Fruit fly (Drosophila melanogaster) whole organism, embryonic: ENCODE measurements around the gene Tengl3.
A peak's percentile ranks its signal among the peaks of the same experiment; 100 is the strongest.

Source experiments
- Abd-B ChIP-seq: fragments of 200-800 bp; sonication (Bioruptor generic); optimal IDR thresholded peaks from 2 replicates; lab custom pipeline; 2018; ENCODE audit warnings: missing biosample characterization, mild to moderate bottlenecking, missing genetic modification characterization, moderate library complexity
- Atf6 ChIP-seq: fragments of 200-800 bp; sonication (Bioruptor generic); IDR thresholded peaks from 2 replicates; pipeline ENCODE4 v1.3.6; 2022; ENCODE audit warnings: missing biosample characterization, missing genetic modification characterization
- CG10209 ChIP-seq: fragments of 200-800 bp; sonication (Bioruptor generic); optimal IDR thresholded peaks from 3 replicates; lab custom pipeline; 2017; ENCODE audit warnings: missing biosample characterization, mild to moderate bottlenecking, missing genetic modification characterization, missing genetic modification reagents
- CG10543 ChIP-seq: fragments of 200-800 bp; sonication (Bioruptor generic); optimal IDR thresholded peaks from 3 replicates; lab custom pipeline; 2017; ENCODE audit warnings: missing biosample characterization, mild to moderate bottlenecking, missing genetic modification characterization, moderate library complexity
- CG11456 ChIP-seq: fragments of 200-800 bp; sonication (Bioruptor generic); IDR thresholded peaks from 3 replicates; pipeline ENCODE4 v1.3.6; 2022; ENCODE audit warnings: missing biosample characterization, missing genetic modification characterization
- CG12071 ChIP-seq: fragments of 200-800 bp; sonication (Bioruptor generic); optimal IDR thresholded peaks from 3 replicates; lab custom pipeline; 2018; ENCODE audit warnings: missing biosample characterization, mild to moderate bottlenecking, missing genetic modification characterization
- CG13775 ChIP-seq: fragments of 200-800 bp; sonication (Bioruptor generic); optimal IDR thresholded peaks from 3 replicates; lab custom pipeline; 2017; ENCODE audit warnings: missing biosample characterization, mild to moderate bottlenecking, missing genetic modification characterization
- CG14441 ChIP-seq: fragments of 200-800 bp; sonication (Bioruptor generic); IDR thresholded peaks from 2 replicates; pipeline ENCODE4 v1.3.6; 2022; ENCODE audit warnings: missing biosample characterization, missing genetic modification characterization
- CG15601 ChIP-seq: fragments of 200-800 bp; sonication (Bioruptor generic); optimal IDR thresholded peaks from 3 replicates; lab custom pipeline; 2019; ENCODE audit warnings: missing biosample characterization, mild to moderate bottlenecking, missing genetic modification characterization, moderate library complexity
- CG16815 ChIP-seq: fragments of 200-800 bp; sonication (Bioruptor generic); optimal IDR thresholded peaks from 3 replicates; lab custom pipeline; 2017; ENCODE audit warnings: missing biosample characterization, mild to moderate bottlenecking, missing genetic modification characterization
- CG16863 ChIP-seq: fragments of 200-800 bp; sonication (Bioruptor generic); optimal IDR thresholded peaks from 3 replicates; lab custom pipeline; 2016; ENCODE audit warnings: missing biosample characterization, missing genetic modification characterization
- CG17328 ChIP-seq: fragments of 200-800 bp; sonication (Bioruptor generic); IDR thresholded peaks from 2 replicates; pipeline ENCODE4 v1.3.6; 2022; ENCODE audit warnings: missing biosample characterization, missing genetic modification characterization
- CG18764 ChIP-seq: fragments of 200-800 bp; sonication (Bioruptor generic); optimal IDR thresholded peaks from 3 replicates; lab custom pipeline; 2016; ENCODE audit warnings: missing biosample characterization, missing genetic modification characterization
- CG2678 ChIP-seq: fragments of 200-800 bp; sonication (Bioruptor generic); optimal IDR thresholded peaks from 3 replicates; lab custom pipeline; 2019; ENCODE audit warnings: missing biosample characterization, mild to moderate bottlenecking, missing genetic modification characterization, moderate library complexity
- CG42726 ChIP-seq: fragments of 200-800 bp; sonication (Bioruptor generic); IDR thresholded peaks from 2 replicates; pipeline ENCODE4 v1.3.6; 2022; ENCODE audit warnings: missing biosample characterization, missing genetic modification characterization; ENCODE audit not compliant: partially characterized antibody
- CG43689 ChIP-seq: fragments of 200-800 bp; sonication (Bioruptor generic); IDR thresholded peaks from 2 replicates; pipeline ENCODE4 v1.3.6; 2022; ENCODE audit warnings: missing biosample characterization, missing genetic modification characterization
- CG5180 ChIP-seq: fragments of 200-800 bp; sonication (Bioruptor generic); optimal IDR thresholded peaks from 3 replicates; lab custom pipeline; 2017; ENCODE audit warnings: missing biosample characterization, missing genetic modification characterization, mild to moderate bottlenecking, moderate library complexity, missing genetic modification reagents
- CG6254 ChIP-seq: fragments of 200-800 bp; sonication (Bioruptor generic); optimal IDR thresholded peaks from 3 replicates; lab custom pipeline; 2017; ENCODE audit warnings: mild to moderate bottlenecking, missing biosample characterization, missing genetic modification reagents, missing genetic modification characterization
- CG7963 ChIP-seq: fragments of 200-800 bp; sonication (Bioruptor generic); IDR thresholded peaks from 3 replicates; pipeline ENCODE4 v1.3.6; 2022; ENCODE audit warnings: missing biosample characterization, missing genetic modification characterization; ENCODE audit not compliant: partially characterized antibody
- CG8388 ChIP-seq: fragments of 200-800 bp; sonication (Bioruptor generic); optimal IDR thresholded peaks from 2 replicates; lab custom pipeline; 2019; ENCODE audit warnings: missing biosample characterization, mild to moderate bottlenecking, missing genetic modification characterization, moderate library complexity
- CoRest ChIP-seq: fragments of 200-800 bp; sonication (Bioruptor generic); optimal IDR thresholded peaks from 3 replicates; lab custom pipeline; 2018; ENCODE audit warnings: missing biosample characterization, mild to moderate bottlenecking, missing genetic modification characterization, moderate library complexity
- Deaf1 ChIP-seq: fragments of 200-800 bp; optimal IDR thresholded peaks from 3 replicates; lab custom pipeline; 2019; ENCODE audit warnings: missing biosample characterization, mild to moderate bottlenecking, missing genetic modification characterization, moderate library complexity
- Drgx ChIP-seq: fragments of 200-800 bp; sonication (Bioruptor generic); IDR thresholded peaks from 2 replicates; pipeline ENCODE4 v1.3.6; 2022; ENCODE audit warnings: missing biosample characterization, missing genetic modification characterization
- Elba2 ChIP-seq: fragments of 200-800 bp; sonication (Bioruptor generic); optimal IDR thresholded peaks from 3 replicates; lab custom pipeline; 2016; ENCODE audit warnings: missing biosample characterization, missing genetic modification characterization
- Ets65A ChIP-seq: fragments of 200-800 bp; sonication (Bioruptor generic); peaks from one replicate; lab custom pipeline; 2016; ENCODE audit warnings: missing biosample characterization, missing genetic modification characterization
- H15 ChIP-seq: fragments of 200-800 bp; sonication (Bioruptor generic); IDR thresholded peaks from 3 replicates; pipeline ENCODE4 v1.3.6; 2022; ENCODE audit warnings: missing biosample characterization, missing genetic modification characterization
- Lim3 ChIP-seq: fragments of 200-800 bp; sonication (Bioruptor generic); IDR thresholded peaks from 2 replicates; pipeline ENCODE4 v1.3.6; 2022; ENCODE audit warnings: missing biosample characterization, missing genetic modification characterization
- Nf-YB ChIP-seq: fragments of 200-800 bp; sonication (Bioruptor generic); optimal IDR thresholded peaks from 3 replicates; lab custom pipeline; 2019; ENCODE audit warnings: missing biosample characterization, mild to moderate bottlenecking, missing genetic modification characterization, moderate library complexity
- Ptx1 ChIP-seq: fragments of 200-800 bp; sonication (Bioruptor generic); IDR thresholded peaks from 2 replicates; pipeline ENCODE4 v1.3.6; 2022; ENCODE audit warnings: missing biosample characterization, missing genetic modification characterization
- ab ChIP-seq: fragments of 200-800 bp; sonication (Bioruptor generic); optimal IDR thresholded peaks from 2 replicates; lab custom pipeline; 2016; ENCODE audit warnings: missing biosample characterization, missing genetic modification characterization
- abd-A ChIP-seq: fragments of 200-800 bp; sonication (Bioruptor generic); optimal IDR thresholded peaks from 3 replicates; lab custom pipeline; 2019; ENCODE audit warnings: missing biosample characterization, mild to moderate bottlenecking, missing genetic modification characterization, moderate library complexity
- bsh ChIP-seq, 2 experiments: fragments of 200-800 bp; sonication (Bioruptor generic); optimal IDR thresholded peaks; 2 replicates each; lab custom pipeline; 2017 to 2018; ENCODE audit warnings: mild to moderate bottlenecking in 2 of 2, missing biosample characterization in 2 of 2, missing genetic modification characterization in 2 of 2, moderate library complexity in 1 of 2
- cad ChIP-seq: fragments of >200 bp; optimal IDR thresholded peaks from 2 replicates; lab custom pipeline; 2017; ENCODE audit warnings: missing biosample characterization, missing genetic modification characterization
- ci ChIP-seq: fragments of 200-800 bp; sonication (Bioruptor generic); IDR thresholded peaks from 3 replicates; pipeline ENCODE4 v1.3.6; 2022; ENCODE audit warnings: missing biosample characterization, missing genetic modification characterization
- ftz-f1 ChIP-seq: fragments of 200-800 bp; sonication (Bioruptor generic); optimal IDR thresholded peaks from 2 replicates; lab custom pipeline; 2016; ENCODE audit warnings: missing biosample characterization, missing genetic modification characterization
- gcm ChIP-seq: fragments of 200-800 bp; sonication (Bioruptor generic); optimal IDR thresholded peaks from 2 replicates; lab custom pipeline; 2019; ENCODE audit warnings: missing biosample characterization, mild to moderate bottlenecking, missing genetic modification characterization, moderate library complexity
- hb ChIP-seq: fragments of 200-800 bp; sonication (Bioruptor generic); IDR thresholded peaks from 3 replicates; pipeline ENCODE4 v1.3.6; 2022; ENCODE audit warnings: missing biosample characterization, missing genetic modification characterization; ENCODE audit not compliant: partially characterized antibody
- inv ChIP-seq: fragments of 200-800 bp; sonication (Bioruptor generic); IDR thresholded peaks from 2 replicates; pipeline ENCODE4 v1.3.6; 2022; ENCODE audit warnings: missing biosample characterization, missing genetic modification characterization; ENCODE audit not compliant: partially characterized antibody
- kni ChIP-seq: fragments of 200-800 bp; sonication (Bioruptor generic); optimal IDR thresholded peaks from 3 replicates; lab custom pipeline; 2017; ENCODE audit warnings: mild to moderate bottlenecking, missing biosample characterization, missing genetic modification reagents, missing genetic modification characterization
- maf-S ChIP-seq: fragments of 200-800 bp; sonication (Bioruptor generic); optimal IDR thresholded peaks from 2 replicates; lab custom pipeline; 2016; ENCODE audit warnings: missing biosample characterization, missing genetic modification characterization
- mirr ChIP-seq: fragments of 200-800 bp; sonication (Bioruptor generic); optimal IDR thresholded peaks from 3 replicates; lab custom pipeline; 2018; ENCODE audit warnings: missing biosample characterization, mild to moderate bottlenecking, missing genetic modification characterization
- nerfin-1 ChIP-seq: fragments of 200-800 bp; sonication (Bioruptor generic); optimal IDR thresholded peaks from 3 replicates; lab custom pipeline; 2019; ENCODE audit warnings: missing biosample characterization, mild to moderate bottlenecking, missing genetic modification characterization, moderate library complexity
- psq ChIP-seq: fragments of 200-800 bp; sonication (Bioruptor generic); optimal IDR thresholded peaks from 2 replicates; lab custom pipeline; 2017; ENCODE audit warnings: missing biosample characterization, missing genetic modification characterization
- seq ChIP-seq: fragments of 200-800 bp; sonication (Bioruptor generic); IDR thresholded peaks from 2 replicates; pipeline ENCODE4 v1.3.6; 2022; ENCODE audit warnings: missing biosample characterization, missing genetic modification characterization
- sima ChIP-seq: fragments of 200-800 bp; sonication (Bioruptor generic); optimal IDR thresholded peaks from 2 replicates; lab custom pipeline; 2016; ENCODE audit warnings: missing biosample characterization, missing genetic modification characterization
- wek ChIP-seq: fragments of 200-800 bp; sonication (Bioruptor generic); optimal IDR thresholded peaks from 3 replicates; lab custom pipeline; 2018; ENCODE audit warnings: missing biosample characterization, mild to moderate bottlenecking, missing genetic modification characterization, moderate library complexity
- yki ChIP-seq: fragments of >200 bp; optimal IDR thresholded peaks from 3 replicates; lab custom pipeline; 2018
- zen2 ChIP-seq: fragments of 200-800 bp; sonication (Bioruptor generic); IDR thresholded peaks from 3 replicates; pipeline ENCODE4 v1.3.6; 2022; ENCODE audit warnings: missing biosample characterization, missing genetic modification characterization; ENCODE audit not compliant: partially characterized antibody

The Tengl3 gene

DNA sequence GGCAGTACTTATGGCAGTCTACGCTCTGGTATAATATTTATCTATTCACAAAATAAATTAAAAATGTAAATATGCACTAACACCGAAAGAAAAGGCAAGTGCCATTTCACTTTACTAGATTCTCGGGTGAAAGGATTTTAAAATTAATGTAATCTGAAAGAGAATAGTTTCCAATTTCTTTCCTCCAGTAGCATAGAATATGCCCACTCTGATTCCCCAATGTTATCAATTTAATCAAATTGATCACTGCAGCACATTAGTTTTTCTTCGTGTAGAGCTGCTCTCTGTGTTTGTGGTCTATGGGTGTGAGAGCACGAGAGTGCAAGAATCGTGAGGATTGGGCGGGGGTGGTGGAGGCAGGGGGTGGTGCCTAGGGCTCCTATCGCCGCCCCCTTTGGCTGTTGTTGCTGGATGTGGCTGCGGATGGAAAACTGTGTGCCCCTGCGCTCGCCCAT, 36.9 kb downstream of the Tengl3 start (continued):
- TF ChIP-seq CG42726 (GFP tag; lab: Robert Waterston, UW) (no peak), wek (GFP tag; lab: Kevin White, UChicago) (peak; percentile 66), CG2678 (peak; percentile 88), hb (GFP tag; lab: Robert Waterston, UW) (no peak), abd-A (tag; lab: Kevin White, UChicago) (no peak), ci (GFP tag; lab: Robert Waterston, UW) (peak; percentile 80), yki (lab: Kevin White, UChicago) (no peak), CG43689 (GFP tag; lab: Robert Waterston, UW) (no peak), CoRest (peak; percentile 89), inv (GFP tag; lab: Robert Waterston, UW) (no peak), CG8388 (GFP tag; lab: Kevin White, UChicago) (peak; percentile 90), CG16863 (GFP tag; lab: Kevin White, UChicago) (peak; percentile 73), gcm (GFP tag; lab: Kevin White, UChicago) (peak; percentile 86), Ptx1 (GFP tag; lab: Robert Waterston, UW) (peak; percentile 76), seq (GFP tag; lab: Robert Waterston, UW) (no peak), Elba2 (GFP tag; lab: Kevin White, UChicago) (no peak), CG16815 (GFP tag; lab: Kevin White, UChicago) (peak; percentile 80), CG10209 (GFP tag; lab: Kevin White, UChicago) (peak; percentile 84), sima (GFP tag; lab: Kevin White, UChicago) (no peak), CG13775 (GFP tag; lab: Kevin White, UChicago) (peak; percentile 81), CG15601 (peak; percentile 96), Lim3 (GFP tag; lab: Robert Waterston, UW) (no peak; the same call in 1 of the 2 replicates), CG11456 (GFP tag; lab: Robert Waterston, UW) (0 out of 3 replicates have a peak, but pooled peaks have one; percentile 18), H15 (peak; percentile 32; the same call in 2 of the 3 replicates), CG17328 (peak; percentile 84), Atf6 (GFP tag; lab: Robert Waterston, UW) (no peak), zen2 (no peak), Drgx (GFP tag; lab: Robert Waterston, UW) (peak; percentile 88), cad (GFP tag; lab: Kevin White, UChicago) (no peak), maf-S (GFP tag; lab: Kevin White, UChicago) (peak; percentile 48), Abd-B (GFP tag; lab: Kevin White, UChicago) (peak; percentile 84), CG18764 (GFP tag; lab: Kevin White, UChicago) (peak; percentile 79)

DNA sequence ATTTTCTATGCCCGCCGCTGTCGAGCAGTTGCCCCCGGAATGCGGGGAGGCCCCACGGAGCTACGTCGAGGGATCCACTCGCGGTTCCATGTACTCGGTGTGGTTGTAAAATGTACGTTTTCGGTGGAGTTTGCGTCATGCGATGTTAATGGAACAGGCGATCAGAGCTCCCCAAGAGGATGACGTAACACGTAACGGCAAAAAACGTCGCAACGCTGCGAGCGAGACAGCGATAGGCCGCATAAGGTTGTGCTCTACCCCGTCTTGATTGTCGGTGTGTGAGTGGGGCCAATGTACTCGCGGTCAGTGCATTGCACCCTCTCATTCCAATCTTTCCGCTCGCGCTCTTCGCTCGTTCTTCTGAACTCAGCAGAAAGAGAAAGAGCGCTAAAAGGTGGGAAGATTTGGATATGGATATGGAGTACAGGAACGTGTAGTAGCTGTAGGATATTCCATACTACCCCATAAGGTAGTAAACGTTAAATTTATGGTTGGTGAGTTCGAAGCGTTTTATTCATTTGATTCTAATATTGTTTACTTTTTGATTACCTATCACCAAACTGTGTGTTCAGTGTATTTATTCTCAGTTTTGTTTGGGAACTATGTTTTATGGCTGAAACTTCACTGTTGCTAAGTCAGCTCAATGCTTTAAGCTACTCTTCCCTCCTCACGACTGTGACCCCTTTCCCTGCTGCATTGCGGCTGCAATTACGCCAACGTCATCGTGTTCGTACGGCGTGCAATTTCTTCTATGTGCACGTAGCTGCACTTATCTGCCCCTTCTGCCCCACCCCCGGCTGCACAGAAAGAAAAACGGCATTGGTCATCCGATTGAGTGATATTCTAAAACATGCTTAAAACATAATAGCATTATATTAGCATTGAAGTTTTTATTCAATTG, 37.7 kb downstream of the Tengl3 start:
- TF ChIP-seq CG10543 (GFP tag; lab: Kevin White, UChicago) = peak; percentile 58
- TF ChIP-seq nerfin-1 (tag; lab: Kevin White, UChicago) = peak; percentile 4
- TF ChIP-seq Ets65A = peak; percentile 67
- peak; percentile 19 for TF ChIP-seq Nf-YB (GFP tag; lab: Kevin White, UChicago)
- no peak for TF ChIP-seq CG14441 (GFP tag; lab: Robert Waterston, UW)
- TF ChIP-seq CG12071 (GFP tag; lab: Kevin White, UChicago) = peak; percentile 11
- TF ChIP-seq mirr (GFP tag; lab: Kevin White, UChicago) = peak; percentile 3
- TF ChIP-seq kni = peak; percentile 88
- peak; percentile 4 for TF ChIP-seq CG6254 (GFP tag; lab: Kevin White, UChicago)
- no peak for TF ChIP-seq CG7963 (GFP tag; lab: Robert Waterston, UW)
- no peak for TF ChIP-seq Abd-B (GFP tag; lab: Kevin White, UChicago)
- TF ChIP-seq ab (GFP tag; lab: Kevin White, UChicago) = peak; percentile 40
- TF ChIP-seq psq (GFP tag; lab: Kevin White, UChicago) = peak; percentile 14
- peak; percentile 60 for TF ChIP-seq CG5180 (GFP tag; lab: Kevin White, UChicago)
- peak in 1 of 2 experiments; percentile 7 for TF ChIP-seq bsh (GFP tag; optimal IDR thresholded peaks at IDR 0.05; lab: Kevin White, UChicago)
- peak; percentile 94 for TF ChIP-seq ftz-f1 (GFP tag; lab: Kevin White, UChicago)
- TF ChIP-seq Deaf1 (tag; lab: Kevin White, UChicago) = peak; percentile 61
